Worm (Caenorhabditis elegans) whole organism, L2 larva: ENCODE data around the gene pst-2.
A peak's percentile ranks its signal among the peaks of the same experiment; 100 is the strongest.

Experiments used
- C34F6.9 ChIP-seq: fragments of 150-350 bp; optimal IDR thresholded peaks from 2 replicates; lab custom pipeline; 2014; ENCODE audit warnings: missing biosample characterization, missing genetic modification characterization
- F13H6.1 ChIP-seq: sonication (generic microtip); optimal IDR thresholded peaks from 2 replicates; lab custom pipeline; 2016; ENCODE audit warnings: missing genetic modification characterization, missing compliant biosample characterization
- R02D3.7 ChIP-seq: fragments of 150-350 bp; optimal IDR thresholded peaks from 2 replicates; lab custom pipeline; 2014; ENCODE audit warnings: missing biosample characterization, missing genetic modification characterization
- ZK546.5 ChIP-seq: sonication (generic microtip); optimal IDR thresholded peaks from 2 replicates; lab custom pipeline; 2017; ENCODE audit warnings: missing biosample characterization, missing genetic modification characterization
- alr-1 ChIP-seq: fragments of 150-350 bp; optimal IDR thresholded peaks from 2 replicates; lab custom pipeline; 2014; ENCODE audit warnings: missing biosample characterization, missing genetic modification characterization
- aly-2 ChIP-seq: fragments of 150-350 bp; optimal IDR thresholded peaks from 2 replicates; lab custom pipeline; 2014; ENCODE audit warnings: missing biosample characterization, missing genetic modification characterization
- blmp-1 ChIP-seq: sonication (generic microtip); optimal IDR thresholded peaks from 2 replicates; lab custom pipeline; 2017; ENCODE audit warnings: missing genetic modification characterization, mild to moderate bottlenecking, missing compliant biosample characterization, antibody characterized with exemption, moderate library complexity; ENCODE audit not compliant: insufficient read depth
- ceh-16 ChIP-seq: fragments of 150-350 bp; optimal IDR thresholded peaks from 2 replicates; lab custom pipeline; 2014; ENCODE audit warnings: missing biosample characterization, missing genetic modification characterization
- ceh-82 ChIP-seq: fragments of 150-350 bp; optimal IDR thresholded peaks from 2 replicates; lab custom pipeline; 2014; ENCODE audit warnings: missing biosample characterization, missing genetic modification characterization
- crh-2 ChIP-seq: sonication (generic microtip); optimal IDR thresholded peaks from 2 replicates; lab custom pipeline; 2017; ENCODE audit warnings: missing biosample characterization, missing genetic modification characterization
- dmd-4 ChIP-seq: sonication (generic microtip); optimal IDR thresholded peaks from 2 replicates; lab custom pipeline; 2017; ENCODE audit warnings: missing biosample characterization, missing genetic modification characterization
- egl-27 ChIP-seq: sonication (generic microtip); optimal IDR thresholded peaks from 3 replicates; lab custom pipeline; 2017; ENCODE audit warnings: missing biosample characterization, missing genetic modification reagents, missing genetic modification characterization
- elt-1 ChIP-seq: fragments of 150-350 bp; optimal IDR thresholded peaks from 2 replicates; lab custom pipeline; 2014; ENCODE audit warnings: missing biosample characterization, missing genetic modification characterization
- fos-1 ChIP-seq: fragments of 150-350 bp; optimal IDR thresholded peaks from 2 replicates; lab custom pipeline; 2014; ENCODE audit warnings: missing biosample characterization, missing genetic modification characterization
- gmeb-1 ChIP-seq: fragments of 150-350 bp; optimal IDR thresholded peaks from 2 replicates; lab custom pipeline; 2014; ENCODE audit warnings: missing biosample characterization, missing genetic modification characterization
- lin-11 ChIP-seq: fragments of 150-350 bp; sonication (generic microtip); optimal IDR thresholded peaks from 2 replicates; lab custom pipeline; 2014; ENCODE audit warnings: missing biosample characterization, missing genetic modification characterization, inconsistent platforms, mixed read lengths
- lin-13 ChIP-seq: fragments of 150-350 bp; optimal IDR thresholded peaks from 2 replicates; lab custom pipeline; 2014; ENCODE audit warnings: missing biosample characterization, missing genetic modification reagents, missing genetic modification characterization
- lin-39 ChIP-seq: fragments of 150-350 bp; optimal IDR thresholded peaks from 2 replicates; lab custom pipeline; 2014; ENCODE audit warnings: missing biosample characterization, missing genetic modification reagents, missing genetic modification characterization
- lsy-2 ChIP-seq, 2 experiments: fragments of 150-350 bp in 1 of 2; sonication (generic microtip) in 1 of 2; optimal IDR thresholded peaks; 2 replicates each; lab custom pipeline; 2014 to 2017; ENCODE audit warnings: missing biosample characterization in 2 of 2, missing genetic modification characterization in 2 of 2
- mab-5 ChIP-seq: fragments of 150-350 bp; optimal IDR thresholded peaks from 2 replicates; lab custom pipeline; 2014; ENCODE audit warnings: missing biosample characterization, missing genetic modification characterization
- mdl-1 ChIP-seq, 2 experiments: fragments of 150-350 bp in 1 of 2; sonication (generic microtip) in 1 of 2; optimal IDR thresholded peaks; 2 replicates each; lab custom pipeline; 2017; ENCODE audit warnings: missing biosample characterization in 2 of 2, missing genetic modification characterization in 2 of 2
- nhr-10 ChIP-seq: sonication (generic microtip); optimal IDR thresholded peaks from 2 replicates; lab custom pipeline; 2017; ENCODE audit warnings: missing biosample characterization, missing genetic modification characterization
- nhr-129 ChIP-seq: fragments of 150-350 bp; optimal IDR thresholded peaks from 2 replicates; lab custom pipeline; 2014; ENCODE audit warnings: missing biosample characterization, missing genetic modification characterization
- nhr-21 ChIP-seq: fragments of 150-350 bp; optimal IDR thresholded peaks from 2 replicates; lab custom pipeline; 2014; ENCODE audit warnings: missing biosample characterization, missing genetic modification characterization
- nhr-23 ChIP-seq: fragments of 150-350 bp; optimal IDR thresholded peaks from 2 replicates; lab custom pipeline; 2014; ENCODE audit warnings: missing biosample characterization, missing genetic modification reagents, missing genetic modification characterization
- nhr-237 ChIP-seq: fragments of 150-350 bp; optimal IDR thresholded peaks from 2 replicates; lab custom pipeline; 2014; ENCODE audit warnings: missing biosample characterization, missing genetic modification characterization
- nhr-25 ChIP-seq: fragments of 150-350 bp; sonication (generic microtip); optimal IDR thresholded peaks from 3 replicates; lab custom pipeline; 2014; ENCODE audit warnings: missing biosample characterization, missing genetic modification characterization
- nhr-6 ChIP-seq: fragments of 150-350 bp; optimal IDR thresholded peaks from 2 replicates; lab custom pipeline; 2014; ENCODE audit warnings: missing biosample characterization, missing genetic modification characterization
- nhr-77 ChIP-seq: fragments of 150-350 bp; optimal IDR thresholded peaks from 2 replicates; lab custom pipeline; 2014; ENCODE audit warnings: missing biosample characterization, missing genetic modification characterization
- peb-1 ChIP-seq: fragments of 150-350 bp; optimal IDR thresholded peaks from 2 replicates; lab custom pipeline; 2014; ENCODE audit warnings: missing biosample characterization, missing genetic modification characterization
- sem-4 ChIP-seq: fragments of 150-350 bp; optimal IDR thresholded peaks from 2 replicates; lab custom pipeline; 2014; ENCODE audit warnings: missing biosample characterization, missing genetic modification reagents, missing genetic modification characterization
- skn-1 ChIP-seq: sonication (generic microtip); optimal IDR thresholded peaks from 2 replicates; lab custom pipeline; 2017; ENCODE audit warnings: missing biosample characterization, missing genetic modification characterization
- sma-3 ChIP-seq: sonication (generic microtip); optimal IDR thresholded peaks from 2 replicates; lab custom pipeline; 2016; ENCODE audit warnings: missing genetic modification reagents, missing genetic modification characterization, missing compliant biosample characterization
- sma-9 ChIP-seq, 2 experiments: fragments of 150-350 bp in 1 of 2; sonication (generic microtip) in 1 of 2; optimal IDR thresholded peaks; 2 replicates each; lab custom pipeline; 2014 to 2016; ENCODE audit warnings: missing genetic modification characterization in 2 of 2, mild to moderate bottlenecking in 1 of 2, missing biosample characterization in 1 of 2, missing compliant biosample characterization in 1 of 2, missing genetic modification reagents in 1 of 2, moderate library complexity in 1 of 2
- snpc-4 ChIP-seq: fragments of 150-350 bp; optimal IDR thresholded peaks from 2 replicates; lab custom pipeline; 2014; ENCODE audit warnings: missing biosample characterization, missing genetic modification characterization
- unc-62 ChIP-seq: fragments of 150-350 bp; optimal IDR thresholded peaks from 2 replicates; lab custom pipeline; 2014; ENCODE audit warnings: missing biosample characterization, missing genetic modification reagents, missing genetic modification characterization
- zag-1 ChIP-seq: fragments of 150-350 bp; optimal IDR thresholded peaks from 2 replicates; lab custom pipeline; 2014; ENCODE audit warnings: missing biosample characterization, missing genetic modification characterization
- ztf-1 ChIP-seq: fragments of 200-800 bp; sonication (Bioruptor generic); conservative IDR thresholded peaks from 2 replicates; pipeline ENCODE4 v1.3.6; 2022; ENCODE audit warnings: missing genetic modification characterization, missing compliant biosample characterization
- ztf-11 ChIP-seq: sonication (generic microtip); optimal IDR thresholded peaks from 2 replicates; lab custom pipeline; 2017; ENCODE audit warnings: missing biosample characterization, missing genetic modification characterization

Gene pst-2

DNA sequence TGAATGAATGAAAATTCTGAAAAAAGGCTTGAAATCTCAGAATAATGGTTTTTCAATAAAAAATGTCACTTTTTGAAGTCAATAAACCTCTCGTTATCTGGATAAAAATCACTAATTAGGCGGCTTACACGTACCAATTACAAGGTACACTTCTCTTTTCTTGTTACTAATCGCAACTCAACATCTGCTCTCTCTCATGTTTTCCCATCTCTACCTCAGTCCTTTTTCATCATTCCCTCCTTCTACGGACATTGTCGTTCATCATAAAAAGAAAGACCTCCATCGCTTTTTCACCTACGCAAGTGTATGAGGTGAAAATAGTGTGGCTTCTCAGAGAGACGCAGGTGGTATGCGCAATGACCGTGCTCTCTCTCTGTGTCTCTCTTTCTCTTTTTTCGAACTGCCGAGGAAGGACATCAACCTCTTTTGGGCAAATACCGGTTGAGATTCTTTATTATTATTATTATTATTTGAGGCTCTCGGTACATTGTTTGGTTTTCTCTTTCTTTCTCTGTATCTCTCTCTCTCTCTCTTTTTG lies 12.2 kb upstream of the pst-2 start:
- TF ChIP-seq lin-11 (tag; lab: Kevin White, UChicago) (no peak), nhr-129 (peak; percentile 15), F13H6.1 (peak; percentile 5), aly-2 (tag; lab: Kevin White, UChicago) (no peak), mdl-1 (tag; optimal IDR thresholded peaks at IDR 0.05; lab: Kevin White, UChicago) (no peak), nhr-23 (tag; lab: Kevin White, UChicago) (no peak), nhr-25 (peak; percentile 31), crh-2 (peak; percentile 32), nhr-10 (tag; lab: Kevin White, UChicago) (no peak), R02D3.7 (tag; lab: Kevin White, UChicago) (no peak), sma-9 (GFP tag; optimal IDR thresholded peaks at IDR 0.05; lab: Kevin White, UChicago) (no peak), sma-9 (tag; optimal IDR thresholded peaks at IDR 0.05; lab: Kevin White, UChicago) (no peak), snpc-4 (tag; lab: Kevin White, UChicago) (no peak), C34F6.9 (tag; lab: Kevin White, UChicago) (peak; percentile 34), skn-1 (tag; lab: Kevin White, UChicago) (no peak), nhr-237 (tag; lab: Kevin White, UChicago) (no peak), ceh-16 (tag; lab: Kevin White, UChicago) (peak; percentile 65), fos-1 (tag; lab: Kevin White, UChicago) (peak; percentile 49), alr-1 (no peak), lin-13 (GFP tag; lab: Kevin White, UChicago) (no peak), gmeb-1 (tag; lab: Kevin White, UChicago) (no peak), nhr-21 (no peak), nhr-77 (tag; lab: Kevin White, UChicago) (no peak)

- TF ChIP-seq mab-5 (tag; lab: Kevin White, UChicago) (no peak), egl-27 (no peak), sem-4 (no peak), mdl-1 (tag; optimal IDR thresholded peaks at IDR 0.05; lab: Kevin White, UChicago) (no peak)
Measured at ce11 chrIII:5674196-5674595, 6.0 kb upstream of the pst-2 start.

DNA sequence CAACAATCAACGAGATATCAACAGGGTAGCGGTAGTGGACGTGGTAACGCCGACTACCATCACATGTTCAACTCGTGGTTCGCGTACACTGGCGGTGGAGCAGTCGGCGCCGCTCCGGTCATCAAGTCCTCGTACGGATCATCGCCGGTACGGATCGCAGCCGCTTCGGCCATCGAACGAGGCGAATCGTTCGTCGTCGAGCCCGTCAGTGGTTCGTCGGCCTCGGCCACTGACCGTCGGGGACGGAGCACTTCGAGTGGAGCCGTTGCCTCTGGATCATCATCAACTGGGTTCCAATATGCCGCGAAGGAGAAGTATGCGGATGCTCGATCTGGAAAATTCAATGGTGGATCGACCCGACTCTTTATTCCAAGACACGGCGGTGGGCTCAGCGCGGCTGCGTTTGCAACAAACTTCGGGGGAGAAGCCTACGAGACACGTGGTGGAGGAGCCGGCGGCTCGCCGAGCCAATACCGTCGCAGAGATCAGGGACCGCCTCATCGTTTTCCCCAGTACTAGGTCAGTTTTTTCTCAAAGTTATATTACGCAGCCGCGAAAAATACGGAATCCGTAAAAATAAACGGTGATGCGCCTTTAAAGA lies 4.7 kb upstream of the pst-2 start:
- TF ChIP-seq lin-11 (tag; lab: Kevin White, UChicago) (no peak), skn-1 (tag; lab: Kevin White, UChicago) (no peak), nhr-6 (no peak), nhr-23 (tag; lab: Kevin White, UChicago) (no peak), ztf-11 (no peak), lsy-2 (tag; optimal IDR thresholded peaks at IDR 0.05; lab: Kevin White, UChicago) (no peak), unc-62 (no peak), mdl-1 (tag; optimal IDR thresholded peaks at IDR 0.05; lab: Kevin White, UChicago) (no peak), egl-27 (no peak), blmp-1 (tag; lab: Kevin White, UChicago) (no peak), nhr-129 (no peak)

DNA sequence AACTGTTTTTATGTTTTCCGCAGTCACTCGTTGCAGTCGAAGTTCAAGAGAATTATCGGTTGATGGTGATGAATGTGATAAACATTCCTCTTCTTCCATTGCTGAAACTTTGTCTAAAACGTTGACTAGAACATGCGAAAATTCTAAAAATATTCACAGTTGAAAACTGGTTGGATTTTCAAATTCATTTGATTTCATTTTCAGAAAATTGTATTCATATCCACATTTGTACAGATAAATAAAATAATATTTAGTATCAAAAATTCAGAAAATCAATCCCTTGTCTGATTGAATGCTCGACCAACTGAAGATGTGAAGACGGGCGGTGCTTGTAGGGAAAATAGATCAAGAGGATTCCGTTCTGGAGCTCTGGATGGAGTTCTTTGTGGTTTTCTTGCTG lies 2.4 kb upstream of the pst-2 start, which contains the start of gene F54E7.9:
F54E7.9 (minus strand) TSS at position 101 of the 400 bp plus-strand sequence.
- no peak for TF ChIP-seq nhr-77 (tag; lab: Kevin White, UChicago)
- TF ChIP-seq fos-1 (tag; lab: Kevin White, UChicago): no peak
- TF ChIP-seq lin-11 (tag; lab: Kevin White, UChicago): no peak
- TF ChIP-seq blmp-1 (tag; lab: Kevin White, UChicago): no peak
- no peak for TF ChIP-seq R02D3.7 (tag; lab: Kevin White, UChicago)

ce11 chrIII:5678935-5679334 lies 1.3 kb upstream of the pst-2 start, which contains the start of the genes ska-3 and rps-12:
Gene ska-3, minus strand, starts transcription at chrIII:5679005.
Gene rps-12, plus strand, starts transcription at chrIII:5679298.
- TF ChIP-seq dmd-4 (tag; lab: Kevin White, UChicago) (peak; percentile 79), fos-1 (tag; lab: Kevin White, UChicago) (peak; percentile 99), unc-62 (peak; percentile 84), sem-4 (peak; percentile 99), nhr-25 (peak; percentile 99), nhr-21 (peak; percentile 99), egl-27 (peak; percentile 99), lin-11 (tag; lab: Kevin White, UChicago) (peak; percentile 98), blmp-1 (tag; lab: Kevin White, UChicago) (peak; percentile 94), lin-39 (tag; lab: Kevin White, UChicago) (peak; percentile 85), ZK546.5 (peak; percentile 91), ztf-1 (no peak), F13H6.1 (peak; percentile 98), C34F6.9 (tag; lab: Kevin White, UChicago) (peak; percentile 99), mab-5 (tag; lab: Kevin White, UChicago) (peak; percentile 97), lsy-2 (tag; optimal IDR thresholded peaks at IDR 0.05; lab: Kevin White, UChicago) (peak; percentile 94 to 98), skn-1 (tag; lab: Kevin White, UChicago) (peak; percentile 85), mdl-1 (tag; optimal IDR thresholded peaks at IDR 0.05; lab: Kevin White, UChicago) (peak; percentile 80 to 94), ceh-82 (tag; lab: Kevin White, UChicago) (peak; percentile 96), snpc-4 (tag; lab: Kevin White, UChicago) (peak; percentile 94), R02D3.7 (tag; lab: Kevin White, UChicago) (peak; percentile 98), nhr-10 (tag; lab: Kevin White, UChicago) (peak; percentile 90), gmeb-1 (tag; lab: Kevin White, UChicago) (peak; percentile 99), sma-3 (GFP tag; lab: Kevin White, UChicago) (peak; percentile 99), nhr-6 (peak; percentile 98), crh-2 (peak; percentile 99), elt-1 (no peak), zag-1 (tag; lab: Kevin White, UChicago) (peak; percentile 97), peb-1 (no peak)
